Worm (Caenorhabditis elegans) whole organism, L4 larva: ENCODE results near the gene snf-11.

Source experiments
- ceh-32 ChIP-seq: sonication (generic microtip); optimal IDR thresholded peaks from 2 replicates; lab custom pipeline; 2016; ENCODE audit warnings: mild to moderate bottlenecking, missing genetic modification characterization, missing compliant biosample characterization; ENCODE audit not compliant: poor library complexity
- mxl-2 ChIP-seq: fragments of 200-800 bp; sonication (Bioruptor generic); conservative IDR thresholded peaks from 2 replicates; pipeline ENCODE4 v1.3.6; 2022; ENCODE audit warnings: missing genetic modification reagents, missing genetic modification characterization, missing compliant biosample characterization
- nhr-11 ChIP-seq: fragments of 150-350 bp; optimal IDR thresholded peaks from 2 replicates; lab custom pipeline; 2014; ENCODE audit warnings: missing biosample characterization, missing genetic modification characterization
- nhr-28 ChIP-seq: fragments of 150-350 bp; optimal IDR thresholded peaks from 2 replicates; lab custom pipeline; 2014; ENCODE audit warnings: missing biosample characterization, missing genetic modification characterization
- pqm-1 ChIP-seq: sonication (generic microtip); optimal IDR thresholded peaks from 2 replicates; lab custom pipeline; 2017; ENCODE audit warnings: missing biosample characterization, missing genetic modification characterization
- tra-1 ChIP-seq: fragments of 200-800 bp; sonication (Bioruptor generic); IDR thresholded peaks from 2 replicates; pipeline ENCODE4 v1.3.6; 2022; ENCODE audit warnings: missing genetic modification reagents, missing genetic modification characterization, missing compliant biosample characterization
- unc-62 ChIP-seq, 3 experiments: fragments of 150-350 bp in 1 of 3; sonication (generic microtip); optimal IDR thresholded peaks in 2 of 3; peaks in 1 of 3; 1 replicate in 1 of 3; 2 replicates in 2 of 3; lab custom pipeline; 2014 to 2017; ENCODE audit warnings: missing biosample characterization in 3 of 3, missing genetic modification characterization in 3 of 3, missing genetic modification reagents in 3 of 3, missing genotype in 1 of 3

DNA sequence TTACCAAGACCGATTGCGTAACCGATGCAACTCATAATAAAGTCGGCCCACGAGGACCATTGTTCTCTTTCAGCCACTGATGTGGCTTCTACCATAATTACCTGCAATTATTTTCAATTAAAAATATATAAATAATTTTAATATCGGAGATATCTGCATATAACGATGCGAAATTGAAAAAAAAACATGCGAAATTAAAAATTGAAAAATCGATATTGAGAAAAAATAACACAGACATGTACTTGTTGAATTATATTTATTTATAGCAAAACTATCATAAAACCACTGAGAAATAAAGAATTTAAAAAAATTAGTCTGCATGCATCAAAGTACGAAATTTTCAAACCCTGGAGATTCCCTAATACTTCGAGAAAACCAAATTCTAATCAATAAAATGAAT, at the start of gene snf-11:
- TF ChIP-seq unc-62 (GFP tag; optimal IDR thresholded peaks at IDR 0.05 in 1 of 2; lab: Kevin White, UChicago): no peak
- no peak for TF ChIP-seq unc-62 (tag; optimal IDR thresholded peaks at IDR 0.05; lab: Kevin White, UChicago)
- TF ChIP-seq nhr-11 (tag; lab: Kevin White, UChicago): no peak
- no peak for TF ChIP-seq nhr-28 (tag; lab: Kevin White, UChicago)
- no peak for TF ChIP-seq pqm-1
- no peak for TF ChIP-seq ceh-32 (tag; lab: Kevin White, UChicago)
- no peak for TF ChIP-seq mxl-2 (GFP tag; lab: Robert Waterston, UW)
- TF ChIP-seq tra-1 (GFP tag; lab: Robert Waterston, UW): no peak
